Worm (Caenorhabditis elegans) whole organism, late embryonic: ENCODE measurements around the gene R03G5.6.

Source experiments
- ceh-18 ChIP-seq: sonication (generic microtip); optimal IDR thresholded peaks from 2 replicates; lab custom pipeline; 2016; ENCODE audit warnings: missing genetic modification characterization, missing compliant biosample characterization
- ceh-2 ChIP-seq: sonication (generic microtip); optimal IDR thresholded peaks from 2 replicates; lab custom pipeline; 2016; ENCODE audit warnings: missing genotype, missing genetic modification characterization, missing compliant biosample characterization
- elt-4 ChIP-seq: sonication (generic microtip); optimal IDR thresholded peaks from 2 replicates; lab custom pipeline; 2016; ENCODE audit warnings: missing genetic modification characterization, missing compliant biosample characterization
- eyg-1 ChIP-seq: sonication (generic microtip); optimal IDR thresholded peaks from 2 replicates; lab custom pipeline; 2016; ENCODE audit warnings: missing genotype, missing genetic modification characterization, missing compliant biosample characterization
- fkh-10 ChIP-seq: fragments of 150-350 bp; optimal IDR thresholded peaks from 2 replicates; lab custom pipeline; 2014; ENCODE audit warnings: missing biosample characterization, missing genetic modification reagents, missing genetic modification characterization
- fkh-6 ChIP-seq: sonication (generic microtip); optimal IDR thresholded peaks from 2 replicates; lab custom pipeline; 2016; ENCODE audit warnings: missing genetic modification characterization, missing compliant biosample characterization
- gmeb-2 ChIP-seq: sonication (generic microtip); optimal IDR thresholded peaks from 2 replicates; lab custom pipeline; 2016; ENCODE audit warnings: missing genetic modification characterization, inconsistent platforms, missing compliant biosample characterization
- nfya-1 ChIP-seq: sonication (generic microtip); optimal IDR thresholded peaks from 2 replicates; lab custom pipeline; 2017; ENCODE audit warnings: missing genetic modification characterization, mild to moderate bottlenecking, missing compliant biosample characterization, antibody characterized with exemption, moderate library complexity
- nhr-11 ChIP-seq: fragments of 150-350 bp; optimal IDR thresholded peaks from 2 replicates; lab custom pipeline; 2014; ENCODE audit warnings: missing biosample characterization, missing genetic modification characterization
- pat-9 ChIP-seq: fragments of 200-800 bp; sonication (Bioruptor generic); optimal IDR thresholded peaks from 2 replicates; lab custom pipeline; 2018; ENCODE audit warnings: mild to moderate bottlenecking, missing genetic modification characterization, moderate library complexity, missing compliant biosample characterization
- pha-4 ChIP-seq: fragments of 150-350 bp; optimal IDR thresholded peaks from 2 replicates; lab custom pipeline; 2018; ENCODE audit warnings: missing biosample characterization, missing genetic modification reagents, missing genetic modification characterization
- pros-1 ChIP-seq: fragments of 150-350 bp; optimal IDR thresholded peaks from 2 replicates; lab custom pipeline; 2014; ENCODE audit warnings: missing biosample characterization, missing genetic modification reagents, missing genetic modification characterization
- unc-3 ChIP-seq, 2 experiments: fragments of 200-800 bp in 1 of 2; sonication (Bioruptor generic) in 1 of 2; sonication (generic microtip) in 1 of 2; conservative IDR thresholded peaks in 1 of 2; optimal IDR thresholded peaks in 1 of 2; 2 replicates each; pipeline versions ENCODE4 v1.3.6 to Lab custom; 2016 to 2022; ENCODE audit warnings: missing compliant biosample characterization in 2 of 2, missing genetic modification characterization in 2 of 2, missing genetic modification reagents in 1 of 2
- unc-86 ChIP-seq: sonication (generic microtip); optimal IDR thresholded peaks from 2 replicates; lab custom pipeline; 2016; ENCODE audit warnings: missing genetic modification characterization, missing compliant biosample characterization

ce11 chrX:7816434-7816974, at the start of gene R03G5.6, which contains the start of gene sek-1:
- TF ChIP-seq pros-1 (tag; lab: Kevin White, UChicago) (no peak), elt-4 (tag; lab: Kevin White, UChicago) (no peak), pat-9 (tag; lab: Kevin White, UChicago) (no peak), fkh-6 (tag; lab: Kevin White, UChicago) (no peak), fkh-10 (GFP tag; lab: Kevin White, UChicago) (no peak), eyg-1 (tag; lab: Kevin White, UChicago) (no peak), ceh-2 (tag; lab: Kevin White, UChicago) (no peak), unc-86 (tag; lab: Kevin White, UChicago) (no peak), ceh-18 (tag; lab: Kevin White, UChicago) (no peak), nhr-11 (no peak), unc-3 (GFP tag; conservative IDR thresholded peaks at IDR 0.05; lab: Robert Waterston, UW) (no peak), unc-3 (tag; optimal IDR thresholded peaks at IDR 0.05; lab: Kevin White, UChicago) (no peak), gmeb-2 (tag; lab: Kevin White, UChicago) (no peak), nfya-1 (tag; lab: Kevin White, UChicago) (no peak), pha-4 (no peak)
